Fruit fly (Drosophila melanogaster): Measurements from ENCODE around the gene bowl.

bowl gene

dm6 chr2L:3772937-3773623 lies 1.6 kb downstream of the bowl start (continued):
- TF ChIP-seq CG6854 (GFP tag; optimal IDR thresholded peaks at IDR 0.05): peak; percentile 11
- no peak for TF ChIP-seq CG8944 (GFP tag; optimal IDR thresholded peaks at IDR 0.05)
- no peak for TF ChIP-seq zen2 (GFP tag; IDR thresholded peaks at IDR 0.05; ENCODE audit: partially characterized antibody)
- no peak; the same call in 1 of the 2 replicates for TF ChIP-seq CG13287 (GFP tag; IDR thresholded peaks at IDR 0.05; ENCODE audit: partially characterized antibody)
- TF ChIP-seq CG1647 (GFP tag; optimal IDR thresholded peaks at IDR 0.05): no peak
- no peak for TF ChIP-seq CG14965 (GFP tag; optimal IDR thresholded peaks at IDR 0.05; ENCODE audit: borderline replicate concordance)
- TF ChIP-seq sd (tag; optimal IDR thresholded peaks at IDR 0.05): peak; percentile 52
- TF ChIP-seq CG2199 (GFP tag; IDR thresholded peaks at IDR 0.05): peak; percentile 86
- peak; percentile 16; the same call in 1 of the 2 replicates for TF ChIP-seq sna (GFP tag; IDR thresholded peaks at IDR 0.05; ENCODE audit: partially characterized antibody)
- 0 out of 2 replicates have a peak, but pooled peaks have one; percentile 39 for TF ChIP-seq CG32772 (GFP tag; IDR thresholded peaks at IDR 0.05)
- TF ChIP-seq CG4730 (GFP tag; IDR thresholded peaks at IDR 0.05): no peak
- TF ChIP-seq Opbp (GFP tag; IDR thresholded peaks at IDR 0.05; ENCODE audit: partially characterized antibody): 0 out of 3 replicates have a peak, but pooled peaks have one; percentile 27
- TF ChIP-seq unpg (GFP tag; optimal IDR thresholded peaks at IDR 0.05): peak; percentile 73
- peak; percentile 44; the same call in 1 of the 3 replicates for TF ChIP-seq Aef1 (GFP tag; IDR thresholded peaks at IDR 0.05)
- peak; percentile 94 for TF ChIP-seq chinmo (GFP tag; IDR thresholded peaks at IDR 0.05; ENCODE audit: partially characterized antibody)
- TF ChIP-seq CG32532 (GFP tag; IDR thresholded peaks at IDR 0.05): no peak
- peak in 1 of 2 experiments; percentile 36 for TF ChIP-seq chif (GFP tag; optimal IDR thresholded peaks at IDR 0.05)
- no peak for TF ChIP-seq tup (GFP tag; optimal IDR thresholded peaks at IDR 0.05)
- peak; percentile 47 for TF ChIP-seq CG13775 (GFP tag; optimal IDR thresholded peaks at IDR 0.05)
- no peak for TF ChIP-seq CG3838 (GFP tag; optimal IDR thresholded peaks at IDR 0.05)
- TF ChIP-seq CG7928 (GFP tag; optimal IDR thresholded peaks at IDR 0.05): peak; percentile 26
- TF ChIP-seq chm (GFP tag; IDR thresholded peaks at IDR 0.05): no peak
- TF ChIP-seq Dfd (GFP tag; optimal IDR thresholded peaks at IDR 0.05): no peak
- no peak for TF ChIP-seq jumu (GFP tag; optimal IDR thresholded peaks at IDR 0.05)
- no peak for TF ChIP-seq CG7786 (GFP tag; optimal IDR thresholded peaks at IDR 0.05)
- no peak for TF ChIP-seq wor (GFP tag; IDR thresholded peaks at IDR 0.05)
- no peak for TF ChIP-seq tap (tag; optimal IDR thresholded peaks at IDR 0.05)
- TF ChIP-seq row (GFP tag; IDR thresholded peaks at IDR 0.05): peak; percentile 65
- TF ChIP-seq CG6765 (GFP tag; optimal IDR thresholded peaks at IDR 0.05): no peak
- TF ChIP-seq Trl (optimal IDR thresholded peaks at IDR 0.05): peak; percentile 49 to 51
- TF ChIP-seq Trl (GFP tag; optimal IDR thresholded peaks at IDR 0.05): no peak
- TF ChIP-seq CG1602 (GFP tag; optimal IDR thresholded peaks at IDR 0.05): peak; percentile 55
- peak; percentile 63 for TF ChIP-seq Asciz (GFP tag; optimal IDR thresholded peaks at IDR 0.05)
- TF ChIP-seq Xrp1 (GFP tag; IDR thresholded peaks at IDR 0.05): peak; percentile 65
- no peak for TF ChIP-seq Mrtf (GFP tag; IDR thresholded peaks at IDR 0.05)
- TF ChIP-seq esg (GFP tag; conservative IDR thresholded peaks at IDR 0.05): no peak
- no peak for TF ChIP-seq Hey (tag; optimal IDR thresholded peaks at IDR 0.05)
- TF ChIP-seq CG14710 (tag; optimal IDR thresholded peaks at IDR 0.05): peak; percentile 71
- peak; percentile 7 for TF ChIP-seq CG15601 (tag; optimal IDR thresholded peaks at IDR 0.05)
- TF ChIP-seq CG2120 (GFP tag; optimal IDR thresholded peaks at IDR 0.05): peak; percentile 49
- no peak for TF ChIP-seq Ptx1 (GFP tag; IDR thresholded peaks at IDR 0.05)
- TF ChIP-seq ase (GFP tag; IDR thresholded peaks at IDR 0.05): no peak
- peak; percentile 26; the same call in 1 of the 2 replicates for TF ChIP-seq CG42726 (GFP tag; IDR thresholded peaks at IDR 0.05; ENCODE audit: partially characterized antibody)
- no peak for TF ChIP-seq dm (GFP tag; optimal IDR thresholded peaks at IDR 0.05)
- no peak for TF ChIP-seq CG15073 (GFP tag; optimal IDR thresholded peaks at IDR 0.05)
- no peak for TF ChIP-seq CG3995 (GFP tag; optimal IDR thresholded peaks at IDR 0.05)
- TF ChIP-seq CG6254 (GFP tag; optimal IDR thresholded peaks at IDR 0.05): peak; percentile 52
- no peak for TF ChIP-seq pnt (GFP tag; optimal IDR thresholded peaks at IDR 0.05)
- TF ChIP-seq odd (GFP tag; optimal IDR thresholded peaks at IDR 0.05): peak; percentile 78
- no peak for TF ChIP-seq ab (GFP tag; optimal IDR thresholded peaks at IDR 0.05)

Data from whole organism, embryonic.